Fruit fly (Drosophila melanogaster) whole organism, prepupa: ENCODE results near the gene CG14957.

Experiments used
- Blimp-1 ChIP-seq: fragments of 200-800 bp; sonication (Bioruptor generic); optimal IDR thresholded peaks from 3 replicates; lab custom pipeline; 2017; ENCODE audit warnings: missing biosample characterization, missing genetic modification characterization, mild to moderate bottlenecking, moderate library complexity, missing genetic modification reagents
- CG10631 ChIP-seq: fragments of 200-800 bp; sonication (Bioruptor generic); optimal IDR thresholded peaks from 2 replicates; lab custom pipeline; 2016; ENCODE audit warnings: missing biosample characterization, missing genetic modification characterization
- CG10669 ChIP-seq: fragments of 200-800 bp; sonication (Bioruptor generic); optimal IDR thresholded peaks from 3 replicates; lab custom pipeline; 2018; ENCODE audit warnings: missing biosample characterization, mild to moderate bottlenecking, missing genetic modification characterization, moderate library complexity
- CG11294 ChIP-seq: fragments of 200-800 bp; sonication (Bioruptor generic); IDR thresholded peaks from 2 replicates; pipeline ENCODE4 v1.3.6; 2022; ENCODE audit warnings: missing biosample characterization, missing genetic modification characterization
- CG11762 ChIP-seq: fragments of 200-800 bp; sonication (Bioruptor generic); optimal IDR thresholded peaks from 3 replicates; lab custom pipeline; 2016; ENCODE audit warnings: missing biosample characterization, missing genetic modification characterization; ENCODE audit not compliant: insufficient read depth
- CG15336 ChIP-seq: fragments of 200-800 bp; sonication (Bioruptor generic); IDR thresholded peaks from 2 replicates; pipeline ENCODE4 v1.3.6; 2022; ENCODE audit warnings: missing biosample characterization, missing genetic modification characterization
- CG16779 ChIP-seq: fragments of 200-800 bp; sonication (Bioruptor generic); optimal IDR thresholded peaks from 3 replicates; lab custom pipeline; 2017; ENCODE audit warnings: missing biosample characterization, mild to moderate bottlenecking, missing genetic modification characterization
- CG3032 ChIP-seq: fragments of 200-800 bp; optimal IDR thresholded peaks from 2 replicates; lab custom pipeline; 2019; ENCODE audit warnings: missing biosample characterization, mild to moderate bottlenecking, missing genetic modification characterization, moderate library complexity
- CG31627 ChIP-seq: fragments of 200-800 bp; sonication (Bioruptor generic); optimal IDR thresholded peaks from 3 replicates; lab custom pipeline; 2016; ENCODE audit warnings: missing biosample characterization, missing genetic modification characterization
- CG6163 ChIP-seq: fragments of 200-800 bp; sonication (Bioruptor generic); IDR thresholded peaks from 3 replicates; pipeline ENCODE4 v1.3.6; 2022; ENCODE audit warnings: missing biosample characterization, missing genetic modification characterization
- CG6276 ChIP-seq: fragments of 200-800 bp; sonication (Bioruptor generic); optimal IDR thresholded peaks from 2 replicates; lab custom pipeline; 2017; ENCODE audit warnings: missing biosample characterization, mild to moderate bottlenecking, missing genetic modification characterization
- CG6792 ChIP-seq: fragments of 200-800 bp; sonication (Bioruptor generic); optimal IDR thresholded peaks from 3 replicates; lab custom pipeline; 2016; ENCODE audit warnings: missing biosample characterization, missing genetic modification characterization
- CG6808 ChIP-seq: fragments of 200-800 bp; sonication (Bioruptor generic); optimal IDR thresholded peaks from 3 replicates; lab custom pipeline; 2017; ENCODE audit warnings: missing biosample characterization, missing genetic modification characterization, mild to moderate bottlenecking, moderate library complexity, missing genetic modification reagents
- CG6854 ChIP-seq: fragments of 200-800 bp; sonication (Bioruptor generic); optimal IDR thresholded peaks from 2 replicates; lab custom pipeline; 2017; ENCODE audit warnings: missing biosample characterization, mild to moderate bottlenecking, missing genetic modification characterization
- CG7368 ChIP-seq: fragments of 200-800 bp; sonication (Bioruptor generic); optimal IDR thresholded peaks from 3 replicates; lab custom pipeline; 2016; ENCODE audit warnings: missing biosample characterization, missing genetic modification characterization
- CG8119 ChIP-seq: fragments of 200-800 bp; sonication (Bioruptor generic); IDR thresholded peaks from 3 replicates; pipeline ENCODE4 v1.3.6; 2022; ENCODE audit warnings: missing biosample characterization, missing genetic modification characterization
- CG8319 ChIP-seq: fragments of 200-800 bp; sonication (Bioruptor generic); optimal IDR thresholded peaks from 3 replicates; lab custom pipeline; 2016; ENCODE audit warnings: missing biosample characterization, missing genetic modification characterization
- CG8632 ChIP-seq: fragments of 200-800 bp; sonication (Bioruptor generic); optimal IDR thresholded peaks from 3 replicates; lab custom pipeline; 2016; ENCODE audit warnings: missing biosample characterization, missing genetic modification characterization
- Eip78C ChIP-seq: fragments of 200-800 bp; sonication (Bioruptor generic); peaks from one replicate; lab custom pipeline; 2016; ENCODE audit warnings: missing biosample characterization, missing genetic modification characterization
- Eip93F ChIP-seq: fragments of 200-800 bp; sonication (Bioruptor generic); optimal IDR thresholded peaks from 2 replicates; lab custom pipeline; 2016; ENCODE audit warnings: missing biosample characterization, mild to moderate bottlenecking, missing genetic modification characterization
- Ets21C ChIP-seq: fragments of 200-800 bp; sonication (Bioruptor generic); optimal IDR thresholded peaks from 3 replicates; lab custom pipeline; 2016; ENCODE audit warnings: missing biosample characterization, missing genetic modification characterization
- Ets96B ChIP-seq: fragments of 200-800 bp; optimal IDR thresholded peaks from 2 replicates; lab custom pipeline; 2019; ENCODE audit warnings: missing biosample characterization, mild to moderate bottlenecking, missing genetic modification characterization, moderate library complexity
- Gug ChIP-seq: fragments of 200-800 bp; sonication (Bioruptor generic); IDR thresholded peaks from 2 replicates; pipeline ENCODE4 v1.3.6; 2022; ENCODE audit warnings: missing biosample characterization, missing genetic modification characterization
- Hr38 ChIP-seq: sonication (Bioruptor generic); optimal IDR thresholded peaks from 2 replicates; lab custom pipeline; 2016; ENCODE audit warnings: missing biosample characterization, missing genetic modification characterization
- Hr4 ChIP-seq: fragments of 200-800 bp; sonication (Bioruptor generic); optimal IDR thresholded peaks from 3 replicates; lab custom pipeline; 2016; ENCODE audit warnings: missing biosample characterization, missing genetic modification characterization
- Lpt ChIP-seq: fragments of 200-800 bp; sonication (Bioruptor generic); optimal IDR thresholded peaks from 3 replicates; lab custom pipeline; 2016; ENCODE audit warnings: missing biosample characterization, missing genetic modification characterization
- Met ChIP-seq: fragments of 200-800 bp; sonication (Bioruptor generic); optimal IDR thresholded peaks from 3 replicates; lab custom pipeline; 2016; ENCODE audit warnings: missing biosample characterization, missing genetic modification characterization
- OdsH ChIP-seq: fragments of 200-800 bp; sonication (Bioruptor generic); optimal IDR thresholded peaks from 3 replicates; lab custom pipeline; 2016; ENCODE audit warnings: missing biosample characterization, missing genetic modification characterization
- Smox ChIP-seq: fragments of 200-800 bp; sonication (Bioruptor generic); optimal IDR thresholded peaks from 3 replicates; lab custom pipeline; 2016; ENCODE audit warnings: missing biosample characterization, missing genetic modification characterization
- Sox102F ChIP-seq: fragments of 200-800 bp; sonication (Bioruptor generic); optimal IDR thresholded peaks from 2 replicates; lab custom pipeline; 2016; ENCODE audit warnings: missing biosample characterization, mild to moderate bottlenecking, missing genetic modification characterization
- Sox14 ChIP-seq: fragments of 200-800 bp; sonication (Bioruptor generic); optimal IDR thresholded peaks from 3 replicates; lab custom pipeline; 2016; ENCODE audit warnings: missing biosample characterization, missing genetic modification characterization
- Sox15 ChIP-seq: fragments of 200-800 bp; sonication (Bioruptor generic); optimal IDR thresholded peaks from 3 replicates; lab custom pipeline; 2016; ENCODE audit warnings: missing biosample characterization, missing genetic modification characterization
- achi ChIP-seq: fragments of 200-800 bp; sonication (Bioruptor generic); optimal IDR thresholded peaks from 3 replicates; lab custom pipeline; 2016; ENCODE audit warnings: missing biosample characterization, missing genetic modification characterization
- acj6 ChIP-seq: fragments of 200-800 bp; sonication (Bioruptor generic); optimal IDR thresholded peaks from 3 replicates; lab custom pipeline; 2016; ENCODE audit warnings: missing biosample characterization, missing genetic modification characterization
- cyc ChIP-seq: fragments of 200-800 bp; sonication (Bioruptor generic); optimal IDR thresholded peaks from 3 replicates; lab custom pipeline; 2016; ENCODE audit warnings: missing biosample characterization, missing genetic modification characterization
- dac ChIP-seq: fragments of 200-800 bp; sonication (Bioruptor generic); optimal IDR thresholded peaks from 2 replicates; lab custom pipeline; 2017; ENCODE audit warnings: missing biosample characterization, mild to moderate bottlenecking, missing genetic modification characterization
- dsx ChIP-seq: fragments of 200-800 bp; optimal IDR thresholded peaks from 3 replicates; lab custom pipeline; 2019; ENCODE audit warnings: missing biosample characterization, mild to moderate bottlenecking, missing genetic modification characterization, moderate library complexity; ENCODE audit not compliant: poor library complexity, severe bottlenecking
- eg ChIP-seq: fragments of 200-800 bp; sonication (Bioruptor generic); IDR thresholded peaks from 3 replicates; pipeline ENCODE4 v1.3.6; 2022; ENCODE audit warnings: missing biosample characterization, missing genetic modification characterization
- esn ChIP-seq: fragments of 200-800 bp; sonication (Bioruptor generic); optimal IDR thresholded peaks from 2 replicates; lab custom pipeline; 2016; ENCODE audit warnings: missing biosample characterization, mild to moderate bottlenecking, missing genetic modification characterization, moderate library complexity
- fkh ChIP-seq: fragments of 200-800 bp; sonication (Bioruptor generic); optimal IDR thresholded peaks from 3 replicates; lab custom pipeline; 2017; ENCODE audit warnings: missing biosample characterization, mild to moderate bottlenecking, missing genetic modification characterization, moderate library complexity
- lz ChIP-seq: fragments of 200-800 bp; sonication (Bioruptor generic); optimal IDR thresholded peaks from 3 replicates; lab custom pipeline; 2016; ENCODE audit warnings: missing biosample characterization, missing genetic modification characterization
- net ChIP-seq: fragments of 200-800 bp; sonication (Bioruptor generic); optimal IDR thresholded peaks from 3 replicates; lab custom pipeline; 2016; ENCODE audit warnings: missing biosample characterization, missing genetic modification characterization
- pdm3 ChIP-seq: fragments of 200-800 bp; sonication (Bioruptor generic); optimal IDR thresholded peaks from 3 replicates; lab custom pipeline; 2016; ENCODE audit warnings: missing biosample characterization, missing genetic modification characterization
- salr ChIP-seq, 2 experiments: fragments of 200-800 bp; sonication (Bioruptor generic); optimal IDR thresholded peaks; 3 replicates each; lab custom pipeline; 2016 to 2018; ENCODE audit warnings: missing biosample characterization in 2 of 2, missing genetic modification characterization in 2 of 2, mild to moderate bottlenecking in 1 of 2
- spab ChIP-seq: fragments of 200-800 bp; sonication (Bioruptor generic); optimal IDR thresholded peaks from 2 replicates; lab custom pipeline; 2017; ENCODE audit warnings: missing biosample characterization, mild to moderate bottlenecking, missing genetic modification characterization, missing genetic modification reagents
- ss ChIP-seq, 2 experiments: fragments of 200-800 bp; sonication (Bioruptor generic); optimal IDR thresholded peaks; 2 replicates in 1 of 2; 3 replicates in 1 of 2; lab custom pipeline; 2017 to 2018; ENCODE audit warnings: mild to moderate bottlenecking in 2 of 2, missing biosample characterization in 2 of 2, missing genetic modification characterization in 2 of 2, moderate library complexity in 1 of 2
- svp ChIP-seq: fragments of 200-800 bp; sonication (Bioruptor generic); peaks from one replicate; lab custom pipeline; 2016; ENCODE audit warnings: missing biosample characterization, missing genetic modification characterization
- vri ChIP-seq: fragments of 200-800 bp; sonication (Bioruptor generic); optimal IDR thresholded peaks from 3 replicates; lab custom pipeline; 2016; ENCODE audit warnings: missing biosample characterization, mild to moderate bottlenecking, missing genetic modification characterization

Gene CG14957

DNA sequence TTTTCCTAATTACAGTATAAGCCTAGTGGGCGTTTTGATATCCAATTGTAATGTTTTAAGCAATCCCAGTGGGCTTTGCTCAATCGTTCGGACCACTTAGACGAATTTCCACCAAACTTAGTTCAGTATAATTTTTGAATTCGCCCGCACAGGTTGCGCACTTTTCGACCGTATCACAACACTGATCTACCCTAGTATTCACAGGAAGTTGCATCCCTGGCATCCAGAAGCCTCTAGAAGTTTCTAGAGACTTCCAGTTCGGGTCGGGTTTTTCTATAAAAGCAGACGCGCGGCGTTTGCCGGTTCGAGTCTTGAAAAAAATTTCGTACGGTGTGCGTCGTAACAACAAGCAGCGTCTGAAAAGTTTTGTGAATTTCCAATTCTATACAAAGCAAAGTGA, 5.5 kb downstream of the CG14957 start, which contains the start of gene Hsp83 (continued):
- peak; percentile 89 for TF ChIP-seq Eip93F (GFP tag; lab: Kevin White, UChicago)
- peak; percentile 88 for TF ChIP-seq Smox
- no peak for TF ChIP-seq svp (GFP tag; lab: Kevin White, UChicago)
- peak; percentile 88 for TF ChIP-seq pdm3 (GFP tag; lab: Kevin White, UChicago)
- TF ChIP-seq Sox15 = peak; percentile 18
- peak; percentile 96 for TF ChIP-seq CG7368 (GFP tag; lab: Kevin White, UChicago)
- TF ChIP-seq Hr4 (GFP tag; lab: Kevin White, UChicago) = peak; percentile 72
- TF ChIP-seq Gug (GFP tag; lab: Robert Waterston, UW) = peak; percentile 70
- peak; percentile 94 for TF ChIP-seq Met (GFP tag; lab: Kevin White, UChicago)
- TF ChIP-seq CG3032 = peak; percentile 82
- peak; percentile 72 for TF ChIP-seq CG15336 (GFP tag; lab: Robert Waterston, UW)
- TF ChIP-seq CG16779 (tag; lab: Kevin White, UChicago) = peak; percentile 98
- peak; percentile 90 for TF ChIP-seq CG6792 (GFP tag; lab: Kevin White, UChicago)
- peak; percentile 82 for TF ChIP-seq fkh (GFP tag; lab: Kevin White, UChicago)
- TF ChIP-seq CG6276 = no peak
- TF ChIP-seq spab (GFP tag; lab: Kevin White, UChicago) = peak; percentile 79
- TF ChIP-seq Eip78C (GFP tag; lab: Kevin White, UChicago) = peak; percentile 99
- peak; percentile 84 for TF ChIP-seq OdsH (GFP tag; lab: Kevin White, UChicago)
- peak; percentile 93 for TF ChIP-seq CG6808 (GFP tag; lab: Kevin White, UChicago)
- peak; percentile 92 for TF ChIP-seq CG8632
- TF ChIP-seq CG6163 = peak; percentile 97

DNA sequence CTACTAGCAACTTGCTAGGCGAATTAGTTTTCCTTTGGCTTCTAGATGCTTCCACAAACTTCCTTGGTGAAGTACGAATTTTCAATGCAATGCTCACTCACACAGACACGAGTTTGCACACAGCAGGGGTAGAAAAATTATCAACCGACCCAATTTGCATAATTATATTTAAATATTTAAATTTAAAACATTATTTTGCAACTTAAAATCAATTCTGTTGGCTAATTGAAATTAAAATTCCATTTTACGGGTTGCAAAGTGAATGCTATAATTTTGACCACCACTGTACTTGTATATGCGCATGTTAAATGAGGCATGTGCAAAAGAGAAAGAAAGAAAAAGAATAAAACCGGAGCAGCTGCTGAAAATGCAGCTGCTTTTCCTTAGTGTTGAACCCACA, 6.7 kb downstream of the CG14957 start:
- TF ChIP-seq Met (GFP tag; lab: Kevin White, UChicago) (peak; percentile 97), Ets21C (GFP tag; lab: Kevin White, UChicago) (peak; percentile 82), CG10669 (GFP tag; lab: Kevin White, UChicago) (peak; percentile 96), net (peak; percentile 98), CG31627 (GFP tag; lab: Kevin White, UChicago) (peak; percentile 90), CG6808 (GFP tag; lab: Kevin White, UChicago) (peak; percentile 73), Ets96B (tag; lab: Kevin White, UChicago) (peak; percentile 95), lz (GFP tag; lab: Kevin White, UChicago) (peak; percentile 92), Sox15 (peak; percentile 88), eg (peak; percentile 99), dsx (GFP tag; lab: Kevin White, UChicago) (peak; percentile 93), Lpt (GFP tag; lab: Kevin White, UChicago) (peak; percentile 96), CG8119 (GFP tag; lab: Robert Waterston, UW) (peak; percentile 98), esn (GFP tag; lab: Kevin White, UChicago) (peak; percentile 98), Sox14 (peak; percentile 94), svp (GFP tag; lab: Kevin White, UChicago) (peak; percentile 97), Blimp-1 (GFP tag; lab: Kevin White, UChicago) (peak; percentile 85), salr (GFP tag; optimal IDR thresholded peaks at IDR 0.05; lab: Kevin White, UChicago) (peak; percentile 89 to 97), cyc (GFP tag; lab: Kevin White, UChicago) (peak; percentile 95), Eip93F (GFP tag; lab: Kevin White, UChicago) (peak; percentile 93), achi (peak; percentile 98), CG8319 (peak; percentile 94), spab (GFP tag; lab: Kevin White, UChicago) (peak; percentile 86), acj6 (peak; percentile 97), CG11294 (peak; percentile 94), CG11762 (GFP tag; lab: Kevin White, UChicago) (peak; percentile 97), CG6792 (GFP tag; lab: Kevin White, UChicago) (peak; percentile 95), Hr38 (GFP tag; lab: Kevin White, UChicago) (no peak), Sox102F (peak; percentile 97), CG6163 (peak; percentile 99), CG7368 (GFP tag; lab: Kevin White, UChicago) (peak; percentile 97), ss (GFP tag; optimal IDR thresholded peaks at IDR 0.05; lab: Kevin White, UChicago) (peak; percentile 69 to 83), Smox (peak; percentile 93), CG3032 (peak; percentile 91), CG6854 (GFP tag; lab: Kevin White, UChicago) (peak; percentile 74), CG10631 (GFP tag; lab: Kevin White, UChicago) (peak; percentile 98), dac (GFP tag; lab: Kevin White, UChicago) (peak; percentile 95), vri (GFP tag; lab: Kevin White, UChicago) (peak; percentile 94), Eip78C (GFP tag; lab: Kevin White, UChicago) (peak; percentile 98)
